Fruit fly (Drosophila melanogaster) whole organism, embryonic: ENCODE results near the gene pros.

Experiments
- BEAF-32 ChIP-seq: fragments of 200-800 bp; sonication (Bioruptor generic); optimal IDR thresholded peaks from 3 replicates; lab custom pipeline; 2017; ENCODE audit warnings: missing biosample characterization, missing genetic modification characterization, mild to moderate bottlenecking, moderate library complexity, missing genetic modification reagents
- BtbVII ChIP-seq: fragments of 200-800 bp; sonication (Bioruptor generic); optimal IDR thresholded peaks from 3 replicates; lab custom pipeline; 2017; ENCODE audit warnings: missing biosample characterization, mild to moderate bottlenecking, missing genetic modification characterization
- CG10979 ChIP-seq: fragments of 200-800 bp; sonication (Bioruptor generic); optimal IDR thresholded peaks from 2 replicates; lab custom pipeline; 2018; ENCODE audit warnings: missing biosample characterization, mild to moderate bottlenecking, missing genetic modification characterization, moderate library complexity
- CG11723 ChIP-seq: fragments of 200-800 bp; sonication (Bioruptor generic); optimal IDR thresholded peaks from 2 replicates; lab custom pipeline; 2017; ENCODE audit warnings: missing biosample characterization, mild to moderate bottlenecking, missing genetic modification characterization
- CG12219 ChIP-seq: fragments of 200-800 bp; sonication (Bioruptor generic); optimal IDR thresholded peaks from 3 replicates; lab custom pipeline; 2018; ENCODE audit warnings: missing biosample characterization, mild to moderate bottlenecking, missing genetic modification characterization
- CG14050 ChIP-seq: fragments of 200-800 bp; sonication (Bioruptor generic); IDR thresholded peaks from 3 replicates; pipeline ENCODE4 v1.3.6; 2022; ENCODE audit warnings: missing biosample characterization, missing genetic modification characterization
- CG1529 ChIP-seq: fragments of 200-800 bp; sonication (Bioruptor generic); optimal IDR thresholded peaks from 3 replicates; lab custom pipeline; 2018; ENCODE audit warnings: missing biosample characterization, missing genetic modification characterization
- CG1602 ChIP-seq: fragments of 200-800 bp; sonication (Bioruptor generic); optimal IDR thresholded peaks from 3 replicates; lab custom pipeline; 2016; ENCODE audit warnings: missing biosample characterization, missing genetic modification characterization
- CG17361 ChIP-seq: fragments of 200-800 bp; sonication (Bioruptor generic); IDR thresholded peaks from 3 replicates; pipeline ENCODE4 v1.3.6; 2022; ENCODE audit warnings: missing biosample characterization, missing genetic modification characterization
- CG17385 ChIP-seq: fragments of 200-800 bp; sonication (Bioruptor generic); optimal IDR thresholded peaks from 3 replicates; lab custom pipeline; 2018; ENCODE audit warnings: missing biosample characterization, mild to moderate bottlenecking, missing genetic modification characterization
- CG17912 ChIP-seq: fragments of 200-800 bp; sonication (Bioruptor generic); optimal IDR thresholded peaks from 2 replicates; lab custom pipeline; 2018; ENCODE audit warnings: missing biosample characterization, mild to moderate bottlenecking, missing genetic modification characterization
- CG1832 ChIP-seq: fragments of 200-800 bp; sonication (Bioruptor generic); optimal IDR thresholded peaks from 2 replicates; lab custom pipeline; 2017; ENCODE audit warnings: missing biosample characterization, mild to moderate bottlenecking, missing genetic modification characterization, inconsistent platforms
- CG2129 ChIP-seq: fragments of 200-800 bp; sonication (Bioruptor generic); IDR thresholded peaks from 2 replicates; pipeline ENCODE4 v1.3.6; 2022; ENCODE audit warnings: missing biosample characterization, missing genetic modification characterization; ENCODE audit not compliant: partially characterized antibody
- CG33557 ChIP-seq: fragments of 200-800 bp; sonication (Bioruptor generic); optimal IDR thresholded peaks from 2 replicates; lab custom pipeline; 2019; ENCODE audit warnings: missing biosample characterization, mild to moderate bottlenecking, missing genetic modification characterization, moderate library complexity
- CG3407 ChIP-seq: fragments of 200-800 bp; sonication (Bioruptor generic); optimal IDR thresholded peaks from 2 replicates; lab custom pipeline; 2018; ENCODE audit warnings: missing biosample characterization, mild to moderate bottlenecking, missing genetic modification characterization
- CG5180 ChIP-seq: fragments of 200-800 bp; sonication (Bioruptor generic); optimal IDR thresholded peaks from 3 replicates; lab custom pipeline; 2017; ENCODE audit warnings: missing biosample characterization, missing genetic modification characterization, mild to moderate bottlenecking, moderate library complexity, missing genetic modification reagents
- CG6175 ChIP-seq: fragments of 200-800 bp; sonication (Bioruptor generic); IDR thresholded peaks from 3 replicates; pipeline ENCODE4 v1.3.6; 2022; ENCODE audit warnings: missing biosample characterization, missing genetic modification characterization
- CG6654 ChIP-seq: fragments of 200-800 bp; sonication (Bioruptor generic); optimal IDR thresholded peaks from 2 replicates; lab custom pipeline; 2017; ENCODE audit warnings: missing biosample characterization, mild to moderate bottlenecking, missing genetic modification characterization
- CG6689 ChIP-seq: fragments of 200-800 bp; sonication (Bioruptor generic); IDR thresholded peaks from 2 replicates; pipeline ENCODE4 v1.3.6; 2022; ENCODE audit warnings: missing biosample characterization, missing genetic modification characterization
- CG7987 ChIP-seq: fragments of 200-800 bp; sonication (Bioruptor generic); optimal IDR thresholded peaks from 2 replicates; lab custom pipeline; 2018; ENCODE audit warnings: missing biosample characterization, mild to moderate bottlenecking, missing genetic modification characterization, moderate library complexity
- CG8924 ChIP-seq: fragments of 200-800 bp; optimal IDR thresholded peaks from 3 replicates; lab custom pipeline; 2019; ENCODE audit warnings: missing biosample characterization, mild to moderate bottlenecking, missing genetic modification characterization, moderate library complexity
- CG9797 ChIP-seq: fragments of 200-800 bp; sonication (Bioruptor generic); optimal IDR thresholded peaks from 3 replicates; lab custom pipeline; 2018; ENCODE audit warnings: missing biosample characterization, mild to moderate bottlenecking, missing genetic modification characterization
- CG9932 ChIP-seq: fragments of 200-800 bp; sonication (Bioruptor generic); IDR thresholded peaks from 2 replicates; pipeline ENCODE4 v1.3.6; 2022; ENCODE audit warnings: missing biosample characterization, missing genetic modification characterization
- Hmr ChIP-seq: fragments of 200-800 bp; sonication (Bioruptor generic); optimal IDR thresholded peaks from 3 replicates; lab custom pipeline; 2017; ENCODE audit warnings: mild to moderate bottlenecking, missing biosample characterization, missing genetic modification reagents, missing genetic modification characterization
- Hsf ChIP-seq: fragments of 200-800 bp; sonication (Bioruptor generic); optimal IDR thresholded peaks from 3 replicates; lab custom pipeline; 2016; ENCODE audit warnings: missing biosample characterization, missing genetic modification characterization
- Lhr ChIP-seq: fragments of 200-800 bp; sonication (Bioruptor generic); optimal IDR thresholded peaks from 3 replicates; lab custom pipeline; 2017; ENCODE audit warnings: mild to moderate bottlenecking, missing biosample characterization, missing genetic modification reagents, missing genetic modification characterization
- Nf-YC ChIP-seq: fragments of 200-800 bp; optimal IDR thresholded peaks from 3 replicates; lab custom pipeline; 2019; ENCODE audit warnings: missing biosample characterization, mild to moderate bottlenecking, missing genetic modification characterization, moderate library complexity
- Tbp ChIP-seq: fragments of >200 bp; optimal IDR thresholded peaks from 2 replicates; lab custom pipeline; 2018; ENCODE audit warnings: missing biosample characterization, missing genetic modification characterization
- amos ChIP-seq: fragments of 200-800 bp; sonication (Bioruptor generic); IDR thresholded peaks from 2 replicates; pipeline ENCODE4 v1.3.6; 2022; ENCODE audit warnings: missing biosample characterization, missing genetic modification characterization; ENCODE audit not compliant: partially characterized antibody
- bcd ChIP-seq: fragments of 200-800 bp; sonication (Bioruptor generic); optimal IDR thresholded peaks from 2 replicates; lab custom pipeline; 2017; ENCODE audit warnings: missing biosample characterization, mild to moderate bottlenecking, missing genetic modification characterization
- chif ChIP-seq, 2 experiments: fragments of 200-800 bp; sonication (Bioruptor generic); optimal IDR thresholded peaks; 3 replicates each; lab custom pipeline; 2016; ENCODE audit warnings: missing biosample characterization in 2 of 2, missing genetic modification characterization in 2 of 2
- crc ChIP-seq: fragments of 200-800 bp; sonication (Bioruptor generic); optimal IDR thresholded peaks from 2 replicates; lab custom pipeline; 2016; ENCODE audit warnings: missing biosample characterization, missing genetic modification characterization
- ems ChIP-seq: fragments of 200-800 bp; sonication (Bioruptor generic); optimal IDR thresholded peaks from 3 replicates; lab custom pipeline; 2016; ENCODE audit warnings: missing biosample characterization, missing genetic modification characterization
- fru ChIP-seq: fragments of >200 bp; optimal IDR thresholded peaks from 2 replicates; lab custom pipeline; 2017
- fu2 ChIP-seq: fragments of 200-800 bp; sonication (Bioruptor generic); optimal IDR thresholded peaks from 2 replicates; lab custom pipeline; 2016; ENCODE audit warnings: missing biosample characterization, missing genetic modification characterization
- gcm ChIP-seq: fragments of 200-800 bp; sonication (Bioruptor generic); optimal IDR thresholded peaks from 2 replicates; lab custom pipeline; 2019; ENCODE audit warnings: missing biosample characterization, mild to moderate bottlenecking, missing genetic modification characterization, moderate library complexity
- gcm2 ChIP-seq: fragments of 200-800 bp; sonication (Bioruptor generic); optimal IDR thresholded peaks from 2 replicates; lab custom pipeline; 2016; ENCODE audit warnings: missing biosample characterization, missing genetic modification characterization
- gt ChIP-seq: fragments of 200-800 bp; sonication (Bioruptor generic); IDR thresholded peaks from 2 replicates; pipeline ENCODE4 v1.3.6; 2022; ENCODE audit warnings: missing biosample characterization, missing genetic modification characterization
- hkb ChIP-seq, 2 experiments: fragments of 200-800 bp in 1 of 2; fragments of >200 bp in 1 of 2; sonication (Bioruptor generic) in 1 of 2; IDR thresholded peaks in 1 of 2; optimal IDR thresholded peaks in 1 of 2; 2 replicates each; pipeline versions ENCODE4 v1.3.6 to Lab custom; 2017 to 2022; ENCODE audit warnings: missing biosample characterization in 1 of 2, missing genetic modification characterization in 1 of 2
- knrl ChIP-seq: fragments of 200-800 bp; sonication (Bioruptor generic); IDR thresholded peaks from 3 replicates; pipeline ENCODE4 v1.3.6; 2022; ENCODE audit warnings: missing biosample characterization, missing genetic modification characterization; ENCODE audit not compliant: partially characterized antibody
- odd ChIP-seq: fragments of 200-800 bp; sonication (Bioruptor generic); optimal IDR thresholded peaks from 2 replicates; lab custom pipeline; 2017; ENCODE audit warnings: missing biosample characterization, mild to moderate bottlenecking, missing genetic modification characterization
- org-1 ChIP-seq: fragments of 200-800 bp; sonication (Bioruptor generic); optimal IDR thresholded peaks from 2 replicates; lab custom pipeline; 2017; ENCODE audit warnings: missing biosample characterization, missing genetic modification characterization
- p53 ChIP-seq: fragments of 200-800 bp; sonication (Bioruptor generic); optimal IDR thresholded peaks from 2 replicates; lab custom pipeline; 2016; ENCODE audit warnings: missing biosample characterization, missing genetic modification characterization
- peb ChIP-seq: fragments of 200-800 bp; sonication (Bioruptor generic); IDR thresholded peaks from 2 replicates; pipeline ENCODE4 v1.3.6; 2022; ENCODE audit warnings: missing biosample characterization, missing genetic modification characterization
- row ChIP-seq: fragments of 200-800 bp; sonication (Bioruptor generic); IDR thresholded peaks from 3 replicates; pipeline ENCODE4 v1.3.6; 2022; ENCODE audit warnings: missing biosample characterization, missing genetic modification characterization
- salm ChIP-seq: fragments of 200-800 bp; sonication (Bioruptor generic); optimal IDR thresholded peaks from 2 replicates; lab custom pipeline; 2018; ENCODE audit warnings: missing biosample characterization, mild to moderate bottlenecking, missing genetic modification characterization
- sob ChIP-seq: fragments of 200-800 bp; sonication (Bioruptor generic); IDR thresholded peaks from 2 replicates; pipeline ENCODE4 v1.3.6; 2022; ENCODE audit warnings: missing biosample characterization, missing genetic modification characterization
- sr ChIP-seq: fragments of 200-800 bp; sonication (Bioruptor generic); IDR thresholded peaks from 3 replicates; pipeline ENCODE4 v1.3.6; 2022; ENCODE audit warnings: missing biosample characterization, missing genetic modification characterization
- twi ChIP-seq: fragments of 200-800 bp; optimal IDR thresholded peaks from 2 replicates; lab custom pipeline; 2019; ENCODE audit warnings: missing biosample characterization, mild to moderate bottlenecking, missing genetic modification characterization, moderate library complexity
- usp ChIP-seq: fragments of >200 bp; optimal IDR thresholded peaks from 2 replicates; lab custom pipeline; 2017; ENCODE audit warnings: missing biosample characterization, missing genetic modification characterization
- zen2 ChIP-seq: fragments of 200-800 bp; sonication (Bioruptor generic); IDR thresholded peaks from 3 replicates; pipeline ENCODE4 v1.3.6; 2022; ENCODE audit warnings: missing biosample characterization, missing genetic modification characterization; ENCODE audit not compliant: partially characterized antibody

The pros gene

DNA sequence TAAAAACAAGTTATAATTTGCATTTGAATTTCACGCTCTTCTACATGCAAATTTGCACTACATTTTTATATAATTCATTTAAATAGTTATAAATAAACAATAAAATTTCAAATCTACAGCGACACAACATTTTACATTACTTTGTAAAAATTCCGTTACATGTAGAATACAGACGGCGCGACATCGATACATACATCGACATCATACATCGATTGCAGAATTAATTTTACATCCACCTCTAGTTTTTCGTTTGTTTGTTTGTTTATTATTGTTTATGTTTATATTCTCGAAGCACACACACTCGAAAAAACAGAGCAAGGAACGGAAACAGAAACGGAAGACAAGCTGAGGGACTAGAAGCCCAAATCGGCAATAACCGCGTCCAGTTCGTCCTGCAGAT lies 109.2 kb downstream of the pros start, which contains the start of gene CG17230 (continued):
- TF ChIP-seq amos (GFP tag; lab: Robert Waterston, UW), result peak; percentile 89
- TF ChIP-seq Nf-YC, result no peak
- 0 out of 2 replicates have a peak, but pooled peaks have one; percentile 13 for TF ChIP-seq sob (GFP tag; lab: Robert Waterston, UW)
- TF ChIP-seq gcm, result no peak
- no peak for TF ChIP-seq p53 (GFP tag; lab: Kevin White, UChicago)
- no peak for TF ChIP-seq Tbp (GFP tag; lab: Kevin White, UChicago)
- no peak for TF ChIP-seq CG7987 (GFP tag; lab: Kevin White, UChicago)
- no peak for TF ChIP-seq CG1832 (GFP tag; lab: Kevin White, UChicago)
- no peak for TF ChIP-seq chif (GFP tag; optimal IDR thresholded peaks at IDR 0.05; lab: Kevin White, UChicago)
- TF ChIP-seq CG17385 (GFP tag; lab: Kevin White, UChicago), result no peak
- TF ChIP-seq hkb (optimal IDR thresholded peaks at IDR 0.05; lab: Kevin White, UChicago), result no peak
- no peak for TF ChIP-seq hkb (GFP tag; IDR thresholded peaks at IDR 0.05; lab: Robert Waterston, UW)
- no peak for TF ChIP-seq CG6175 (GFP tag; lab: Robert Waterston, UW)
- TF ChIP-seq twi, result no peak
- no peak for TF ChIP-seq bcd (GFP tag; lab: Kevin White, UChicago)
- no peak for TF ChIP-seq usp
- TF ChIP-seq BEAF-32, result peak; percentile 81
- no peak for TF ChIP-seq sr (GFP tag; lab: Robert Waterston, UW)
- no peak for TF ChIP-seq gcm2 (GFP tag; lab: Kevin White, UChicago)
- TF ChIP-seq knrl (GFP tag; lab: Robert Waterston, UW), result peak; percentile 80
- TF ChIP-seq gt (GFP tag; lab: Robert Waterston, UW), result no peak
- no peak for TF ChIP-seq CG3407 (GFP tag; lab: Kevin White, UChicago)
- no peak for TF ChIP-seq CG5180 (GFP tag; lab: Kevin White, UChicago)
- no peak; the same call in 2 of the 3 replicates for TF ChIP-seq zen2 (GFP tag; lab: Robert Waterston, UW)
- no peak for TF ChIP-seq CG1529 (GFP tag; lab: Kevin White, UChicago)
- TF ChIP-seq row (GFP tag; lab: Robert Waterston, UW), result no peak
- TF ChIP-seq Lhr, result peak; percentile 52
- no peak for TF ChIP-seq peb (GFP tag; lab: Robert Waterston, UW)
- TF ChIP-seq BtbVII (GFP tag; lab: Kevin White, UChicago), result no peak
- TF ChIP-seq CG12219 (GFP tag; lab: Kevin White, UChicago), result no peak
- TF ChIP-seq CG9797, result no peak
- TF ChIP-seq org-1 (GFP tag; lab: Kevin White, UChicago), result no peak
- no peak for TF ChIP-seq fu2 (GFP tag; lab: Kevin White, UChicago)
- no peak for TF ChIP-seq odd (GFP tag; lab: Kevin White, UChicago)
- no peak for TF ChIP-seq CG2129 (GFP tag; lab: Robert Waterston, UW)
- TF ChIP-seq CG33557, result no peak
- TF ChIP-seq fru (lab: Kevin White, UChicago), result no peak
- TF ChIP-seq CG9932 (GFP tag; lab: Robert Waterston, UW), result peak; percentile 16; the same call in 1 of the 2 replicates
- no peak for TF ChIP-seq ems (GFP tag; lab: Kevin White, UChicago)
- TF ChIP-seq CG17361, result no peak
- no peak for TF ChIP-seq Hsf (GFP tag; lab: Kevin White, UChicago)
- no peak for TF ChIP-seq CG14050 (GFP tag; lab: Robert Waterston, UW)
- no peak for TF ChIP-seq CG17912 (GFP tag; lab: Kevin White, UChicago)
- no peak for TF ChIP-seq CG6654
- no peak for TF ChIP-seq crc (GFP tag; lab: Kevin White, UChicago)
- TF ChIP-seq CG8924 (tag; lab: Kevin White, UChicago), result peak; percentile 71
- TF ChIP-seq Hmr (GFP tag; lab: Kevin White, UChicago), result peak; percentile 8
- TF ChIP-seq CG6689 (GFP tag; lab: Robert Waterston, UW), result no peak
- TF ChIP-seq salm, result no peak
- TF ChIP-seq CG11723, result no peak
- TF ChIP-seq CG10979 (tag; lab: Kevin White, UChicago), result no peak
- TF ChIP-seq CG1602 (GFP tag; lab: Kevin White, UChicago), result no peak
